Worm (Caenorhabditis elegans) whole organism, early embryonic: ENCODE data around the gene H12D21.10.

Experiments
- F13C5.2 ChIP-seq: sonication (generic microtip); optimal IDR thresholded peaks from 2 replicates; lab custom pipeline; 2017; ENCODE audit warnings: mild to moderate bottlenecking, missing genetic modification characterization, inconsistent platforms, missing compliant biosample characterization
- aly-1 ChIP-seq: sonication (generic microtip); optimal IDR thresholded peaks from 2 replicates; lab custom pipeline; 2016; ENCODE audit warnings: missing genetic modification characterization, missing compliant biosample characterization
- ama-1 ChIP-seq: fragments of 150-350 bp; optimal IDR thresholded peaks from 2 replicates; lab custom pipeline; 2014
- ceh-13 ChIP-seq: fragments of 200-800 bp; sonication (Bioruptor generic); optimal IDR thresholded peaks from 2 replicates; lab custom pipeline; 2018; ENCODE audit warnings: mild to moderate bottlenecking, missing genetic modification characterization, missing compliant biosample characterization
- ets-7 ChIP-seq: sonication (generic microtip); optimal IDR thresholded peaks from 2 replicates; lab custom pipeline; 2016; ENCODE audit warnings: missing genotype, missing genetic modification characterization, missing compliant biosample characterization
- hnd-1 ChIP-seq: sonication (generic microtip); optimal IDR thresholded peaks from 2 replicates; lab custom pipeline; 2016; ENCODE audit warnings: missing genetic modification characterization, missing compliant biosample characterization
- sea-1 ChIP-seq: fragments of 200-800 bp; sonication (Bioruptor generic); conservative IDR thresholded peaks from 2 replicates; pipeline ENCODE4 v1.3.6; 2022; ENCODE audit warnings: missing genetic modification characterization, missing compliant biosample characterization

- no peak for TF ChIP-seq sea-1 (GFP tag; lab: Robert Waterston, UW)
- no peak for TF ChIP-seq hnd-1 (tag; lab: Kevin White, UChicago)
- no peak for TF ChIP-seq ama-1
- TF ChIP-seq ets-7 (tag; lab: Kevin White, UChicago), result no peak
- no peak for TF ChIP-seq ceh-13 (GFP tag; lab: Kevin White, UChicago)
- no peak for TF ChIP-seq aly-1 (tag; lab: Kevin White, UChicago)
- TF ChIP-seq F13C5.2 (tag; lab: Kevin White, UChicago), result no peak
These were observed 31.4 kb upstream of the H12D21.10 start, which contains the start of gene gcy-14 for ce11 chrV:14868181-14868580.
